Worm (Caenorhabditis elegans) whole organism, mixed stage, embryonic: Measurements from ENCODE around the gene sup-35.

Experiments used
- blmp-1 ChIP-seq: fragments of 150-350 bp; optimal IDR thresholded peaks from 2 replicates; lab custom pipeline; 2014; ENCODE audit warnings: missing biosample characterization, missing genetic modification characterization
- ces-1 ChIP-seq: fragments of 150-350 bp; optimal IDR thresholded peaks from 2 replicates; lab custom pipeline; 2014; ENCODE audit warnings: missing biosample characterization, missing genetic modification reagents, missing genetic modification characterization
- elt-3 ChIP-seq: fragments of 150-350 bp; optimal IDR thresholded peaks from 2 replicates; lab custom pipeline; 2014; ENCODE audit warnings: missing biosample characterization, missing genetic modification characterization
- hlh-1 ChIP-seq: fragments of 150-350 bp; optimal IDR thresholded peaks from 2 replicates; lab custom pipeline; 2014; ENCODE audit warnings: missing biosample characterization, missing genetic modification reagents, missing genetic modification characterization
- lin-13 ChIP-seq: fragments of 150-350 bp; optimal IDR thresholded peaks from 2 replicates; lab custom pipeline; 2014; ENCODE audit warnings: missing biosample characterization, missing genetic modification characterization
- lsy-2 ChIP-seq: fragments of 150-350 bp; optimal IDR thresholded peaks from 2 replicates; lab custom pipeline; 2014; ENCODE audit warnings: missing biosample characterization, missing genetic modification characterization
- nhr-12 ChIP-seq: fragments of 150-350 bp; optimal IDR thresholded peaks from 2 replicates; lab custom pipeline; 2014; ENCODE audit warnings: missing biosample characterization, missing genetic modification characterization
- nhr-237 ChIP-seq: fragments of 150-350 bp; optimal IDR thresholded peaks from 2 replicates; lab custom pipeline; 2014; ENCODE audit warnings: missing biosample characterization, missing genetic modification characterization
- nhr-76 ChIP-seq: sonication (generic microtip); optimal IDR thresholded peaks from 2 replicates; lab custom pipeline; 2017; ENCODE audit warnings: missing biosample characterization, missing genetic modification characterization
- snpc-4 ChIP-seq: fragments of 150-350 bp; optimal IDR thresholded peaks from 2 replicates; lab custom pipeline; 2014; ENCODE audit warnings: missing biosample characterization, missing genetic modification characterization
- unc-39 ChIP-seq: fragments of 150-350 bp; optimal IDR thresholded peaks from 2 replicates; lab custom pipeline; 2014; ENCODE audit warnings: missing biosample characterization, missing genetic modification characterization
- unc-62 ChIP-seq: fragments of 150-350 bp; optimal IDR thresholded peaks from 2 replicates; lab custom pipeline; 2014; ENCODE audit warnings: missing biosample characterization, missing genetic modification reagents, missing genetic modification characterization
- ztf-11 ChIP-seq: fragments of 150-350 bp; optimal IDR thresholded peaks from 2 replicates; lab custom pipeline; 2014; ENCODE audit warnings: missing biosample characterization, missing genetic modification characterization

DNA sequence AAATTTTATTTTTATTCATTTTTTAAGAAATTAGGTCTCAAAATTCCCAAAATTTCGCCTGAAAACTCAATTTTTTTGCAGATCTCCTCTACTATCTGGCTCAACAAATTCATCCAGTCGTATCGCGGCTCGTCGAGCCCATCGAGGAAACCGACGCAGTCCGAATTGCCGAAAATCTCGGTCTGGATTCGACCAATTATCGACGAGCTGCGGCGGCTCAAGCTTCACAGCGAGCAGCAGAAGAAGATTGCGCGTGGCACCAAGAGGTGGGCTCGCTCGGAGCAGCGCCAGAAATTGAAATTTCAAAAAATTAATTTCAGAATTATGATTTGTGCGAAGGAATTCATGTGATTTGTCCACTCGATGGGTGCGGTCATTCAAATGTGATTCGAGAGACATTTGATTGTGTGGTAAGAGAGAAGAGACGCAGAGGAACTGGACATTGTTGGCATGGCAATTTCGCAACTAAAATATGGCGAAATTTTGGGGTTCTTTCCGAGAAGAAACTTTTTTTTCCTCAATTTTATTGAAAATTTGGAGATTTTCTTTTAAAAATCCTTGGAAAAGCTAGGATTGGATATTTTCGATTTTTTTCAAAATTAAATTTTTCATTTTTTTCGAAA, 30.3 kb upstream of the sup-35 start:
- TF ChIP-seq hlh-1 (tag; lab: Kevin White, UChicago) (no peak), unc-62 (GFP tag; lab: Kevin White, UChicago) (no peak), lsy-2 (tag; lab: Kevin White, UChicago) (no peak), lin-13 (tag; lab: Kevin White, UChicago) (no peak), nhr-12 (tag; lab: Kevin White, UChicago) (no peak), nhr-237 (tag; lab: Kevin White, UChicago) (no peak), ces-1 (GFP tag; lab: Kevin White, UChicago) (no peak), ztf-11 (tag; lab: Kevin White, UChicago) (no peak), snpc-4 (tag; lab: Kevin White, UChicago) (no peak), unc-39 (no peak), nhr-76 (tag; lab: Kevin White, UChicago) (no peak), blmp-1 (tag; lab: Kevin White, UChicago) (no peak), elt-3 (no peak)
